Fruit fly (Drosophila melanogaster): ENCODE data around the gene CG42507.

The CG42507 gene

DNA sequence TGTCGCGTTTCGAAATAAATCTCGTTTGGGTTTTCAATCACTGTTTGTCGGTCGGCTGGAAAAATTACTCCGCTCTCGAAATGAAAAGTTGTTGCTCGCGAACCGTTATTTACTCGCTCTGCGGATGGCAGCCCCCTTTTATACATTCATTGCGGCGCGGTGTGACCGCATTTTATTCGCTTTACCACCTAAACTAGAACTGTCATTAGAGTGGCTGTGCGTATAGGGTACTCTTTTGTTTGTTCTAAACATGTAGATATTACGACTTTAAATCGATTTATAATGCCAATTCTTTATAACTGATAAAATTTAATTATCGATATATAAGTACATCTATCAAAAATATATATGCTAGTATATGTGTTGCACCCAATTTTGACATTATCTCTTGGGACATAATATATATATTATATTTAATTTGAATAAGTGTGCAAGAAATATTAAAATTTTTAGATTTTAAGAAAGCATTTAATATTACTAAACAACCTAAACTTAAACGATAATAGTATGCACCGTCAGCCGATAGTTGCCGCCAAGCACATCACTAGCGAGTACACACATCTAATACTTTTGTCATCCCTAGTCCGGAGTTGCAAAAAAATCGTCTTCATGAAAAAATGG lies 28.6 kb upstream of the CG42507 start, which contains the start of the genes bmm and Tdrd3 (continued):
- TF ChIP-seq tx (GFP tag; optimal IDR thresholded peaks at IDR 0.05), result peak; percentile 32
- no peak for TF ChIP-seq ash1 (GFP tag; optimal IDR thresholded peaks at IDR 0.05)
- peak; percentile 80 for TF ChIP-seq tin (GFP tag; optimal IDR thresholded peaks at IDR 0.05)
- peak; percentile 79 for TF ChIP-seq CG4328 (GFP tag; optimal IDR thresholded peaks at IDR 0.05)
- TF ChIP-seq CG14860 (GFP tag; IDR thresholded peaks at IDR 0.05; ENCODE audit: partially characterized antibody), result peak; percentile 78
- peak; percentile 93 for TF ChIP-seq trem (tag; optimal IDR thresholded peaks at IDR 0.05)
- TF ChIP-seq CG12659 (GFP tag; optimal IDR thresholded peaks at IDR 0.05), result peak; percentile 91
- TF ChIP-seq cad (GFP tag; optimal IDR thresholded peaks at IDR 0.05), result no peak
- TF ChIP-seq nmo (GFP tag; optimal IDR thresholded peaks at IDR 0.05), result peak; percentile 93
- TF ChIP-seq CrebB (tag; optimal IDR thresholded peaks at IDR 0.05), result peak; percentile 51
- no peak for TF ChIP-seq CG16863 (GFP tag; optimal IDR thresholded peaks at IDR 0.05)
- TF ChIP-seq NC2β (GFP tag; optimal IDR thresholded peaks at IDR 0.05), result no peak
- TF ChIP-seq CG7372 (GFP tag; IDR thresholded peaks at IDR 0.05), result peak; percentile 70
- TF ChIP-seq crp (GFP tag; optimal IDR thresholded peaks at IDR 0.05), result peak in 1 of 2 experiments; percentile 20
- peak; percentile 95 for TF ChIP-seq CG12391 (tag; optimal IDR thresholded peaks at IDR 0.05)
- peak; percentile 85 for TF ChIP-seq CG10543 (GFP tag; optimal IDR thresholded peaks at IDR 0.05)
- TF ChIP-seq CG3847 (GFP tag; IDR thresholded peaks at IDR 0.05), result peak; percentile 80
- TF ChIP-seq esg (GFP tag; conservative IDR thresholded peaks at IDR 0.05), result peak; percentile 81
- peak; percentile 90 for TF ChIP-seq Xbp1 (GFP tag; optimal IDR thresholded peaks at IDR 0.05)
- TF ChIP-seq otp (GFP tag; IDR thresholded peaks at IDR 0.05), result peak; percentile 52; the same call in 2 of the 3 replicates
- peak; percentile 52; the same call in 1 of the 2 replicates for TF ChIP-seq Poxn (GFP tag; IDR thresholded peaks at IDR 0.05)
- no peak for TF ChIP-seq pb (GFP tag; optimal IDR thresholded peaks at IDR 0.05)
- TF ChIP-seq ro (GFP tag; IDR thresholded peaks at IDR 0.05), result 0 out of 2 replicates have a peak, but pooled peaks have one; percentile 19
- peak; percentile 81 for TF ChIP-seq HLH54F (GFP tag; optimal IDR thresholded peaks at IDR 0.05)
- TF ChIP-seq CG10147 (GFP tag; optimal IDR thresholded peaks at IDR 0.05), result peak; percentile 86
- TF ChIP-seq chinmo (GFP tag; IDR thresholded peaks at IDR 0.05; ENCODE audit: partially characterized antibody), result peak; percentile 64; the same call in 1 of the 4 replicates
- TF ChIP-seq unc-4 (GFP tag; IDR thresholded peaks at IDR 0.05; ENCODE audit: partially characterized antibody), result peak; percentile 82
- TF ChIP-seq CG5180 (GFP tag; optimal IDR thresholded peaks at IDR 0.05), result peak; percentile 45
- TF ChIP-seq CG17328 (GFP tag; IDR thresholded peaks at IDR 0.05), result peak; percentile 39; the same call in 1 of the 2 replicates
- peak; percentile 89 for TF ChIP-seq phol (tag; optimal IDR thresholded peaks at IDR 0.05)
- TF ChIP-seq CG15269 (tag; optimal IDR thresholded peaks at IDR 0.05), result peak; percentile 85
- TF ChIP-seq btn (GFP tag; optimal IDR thresholded peaks at IDR 0.05), result no peak
- peak in 1 of 2 experiments; percentile 53 for TF ChIP-seq tll (GFP tag; optimal IDR thresholded peaks at IDR 0.05)
- peak; percentile 36; the same call in 1 of the 2 replicates for TF ChIP-seq E2f2 (GFP tag; IDR thresholded peaks at IDR 0.05)
- TF ChIP-seq CTCF (GFP tag; optimal IDR thresholded peaks at IDR 0.05), result no peak
- peak; percentile 86 for TF ChIP-seq CG15601 (tag; optimal IDR thresholded peaks at IDR 0.05)
- TF ChIP-seq CG4854 (GFP tag; optimal IDR thresholded peaks at IDR 0.05), result peak; percentile 24
- peak; percentile 85 for TF ChIP-seq Dek (tag; optimal IDR thresholded peaks at IDR 0.05)
- TF ChIP-seq stwl (tag; optimal IDR thresholded peaks at IDR 0.05), result peak; percentile 72
- peak; percentile 52 for TF ChIP-seq CG6683 (GFP tag; optimal IDR thresholded peaks at IDR 0.05)
- TF ChIP-seq peb (GFP tag; IDR thresholded peaks at IDR 0.05), result no peak
- TF ChIP-seq CG9215 (GFP tag; IDR thresholded peaks at IDR 0.05), result peak; percentile 78
- TF ChIP-seq jumu (GFP tag; optimal IDR thresholded peaks at IDR 0.05), result peak; percentile 4
- peak; percentile 82 for TF ChIP-seq dysf (GFP tag; IDR thresholded peaks at IDR 0.05)
- peak; percentile 79 for TF ChIP-seq Usf (GFP tag; optimal IDR thresholded peaks at IDR 0.05)
- peak; percentile 72; the same call in 2 of the 3 replicates for TF ChIP-seq ken (GFP tag; IDR thresholded peaks at IDR 0.05)
- TF ChIP-seq z (GFP tag; IDR thresholded peaks at IDR 0.05), result no peak
- no peak for TF ChIP-seq fru (optimal IDR thresholded peaks at IDR 0.05)
- peak; percentile 32 for TF ChIP-seq schlank (tag; optimal IDR thresholded peaks at IDR 0.05)
- TF ChIP-seq CG11696 (GFP tag; IDR thresholded peaks at IDR 0.05), result no peak
